Fruit fly (Drosophila melanogaster): ENCODE measurements around the gene CG8159.

The CG8159 gene

dm6 chr3R:8744198-8744597, 17.5 kb downstream of the CG8159 start (continued):
- peak; percentile 43 for TF ChIP-seq Eip75B (GFP tag; optimal IDR thresholded peaks at IDR 0.05)
- peak; percentile 31 for TF ChIP-seq CG11902 (GFP tag; optimal IDR thresholded peaks at IDR 0.05)
- TF ChIP-seq CG8632 (GFP tag; optimal IDR thresholded peaks at IDR 0.05) = peak; percentile 41
- peak; percentile 44; the same call in 1 of the 3 replicates for TF ChIP-seq CG8119 (GFP tag; IDR thresholded peaks at IDR 0.05)
- TF ChIP-seq Hr38 (GFP tag; optimal IDR thresholded peaks at IDR 0.05) = no peak
- TF ChIP-seq CG16779 (tag; optimal IDR thresholded peaks at IDR 0.05) = no peak
- TF ChIP-seq Eip93F (GFP tag; optimal IDR thresholded peaks at IDR 0.05) = no peak
- peak; percentile 38; the same call in 1 of the 2 replicates for TF ChIP-seq CG11294 (GFP tag; IDR thresholded peaks at IDR 0.05)
- TF ChIP-seq Met (GFP tag; optimal IDR thresholded peaks at IDR 0.05) = peak; percentile 69
- peak; percentile 1 for TF ChIP-seq CG10669 (GFP tag; optimal IDR thresholded peaks at IDR 0.05)
- TF ChIP-seq CG6163 (GFP tag; IDR thresholded peaks at IDR 0.05) = peak; percentile 70
- no peak for TF ChIP-seq salr (GFP tag; optimal IDR thresholded peaks at IDR 0.05)
- no peak for TF ChIP-seq Lpt (GFP tag; optimal IDR thresholded peaks at IDR 0.05)
- TF ChIP-seq ss (GFP tag; optimal IDR thresholded peaks at IDR 0.05) = no peak
- TF ChIP-seq CG31627 (GFP tag; optimal IDR thresholded peaks at IDR 0.05) = peak; percentile 60
- TF ChIP-seq achi (GFP tag; optimal IDR thresholded peaks at IDR 0.05) = peak; percentile 40
- no peak for TF ChIP-seq fd59A (GFP tag; optimal IDR thresholded peaks at IDR 0.05)
- TF ChIP-seq svp (GFP tag) = peak; percentile 84
- TF ChIP-seq Sox15 (GFP tag; optimal IDR thresholded peaks at IDR 0.05) = peak; percentile 23
- peak; percentile 54 for TF ChIP-seq vri (GFP tag; optimal IDR thresholded peaks at IDR 0.05)
- TF ChIP-seq CG7368 (GFP tag; optimal IDR thresholded peaks at IDR 0.05) = no peak
- peak; percentile 72; the same call in 2 of the 3 replicates for TF ChIP-seq eg (GFP tag; IDR thresholded peaks at IDR 0.05)
- TF ChIP-seq Sox102F (GFP tag; optimal IDR thresholded peaks at IDR 0.05) = peak; percentile 64
- no peak for TF ChIP-seq CG9139 (GFP tag; optimal IDR thresholded peaks at IDR 0.05)
- TF ChIP-seq CG3919 (GFP tag; optimal IDR thresholded peaks at IDR 0.05) = peak; percentile 54
- TF ChIP-seq CG6854 (GFP tag; optimal IDR thresholded peaks at IDR 0.05) = no peak
- TF ChIP-seq dac (GFP tag; optimal IDR thresholded peaks at IDR 0.05) = no peak
- TF ChIP-seq CG34406 (GFP tag; optimal IDR thresholded peaks at IDR 0.05) = peak; percentile 41
- peak; percentile 62 for TF ChIP-seq esn (GFP tag; optimal IDR thresholded peaks at IDR 0.05)
- no peak for TF ChIP-seq fkh (GFP tag; optimal IDR thresholded peaks at IDR 0.05)
- TF ChIP-seq fd85E (GFP tag; optimal IDR thresholded peaks at IDR 0.05) = no peak
- peak; percentile 30 for TF ChIP-seq Eip78C (GFP tag)

DNA sequence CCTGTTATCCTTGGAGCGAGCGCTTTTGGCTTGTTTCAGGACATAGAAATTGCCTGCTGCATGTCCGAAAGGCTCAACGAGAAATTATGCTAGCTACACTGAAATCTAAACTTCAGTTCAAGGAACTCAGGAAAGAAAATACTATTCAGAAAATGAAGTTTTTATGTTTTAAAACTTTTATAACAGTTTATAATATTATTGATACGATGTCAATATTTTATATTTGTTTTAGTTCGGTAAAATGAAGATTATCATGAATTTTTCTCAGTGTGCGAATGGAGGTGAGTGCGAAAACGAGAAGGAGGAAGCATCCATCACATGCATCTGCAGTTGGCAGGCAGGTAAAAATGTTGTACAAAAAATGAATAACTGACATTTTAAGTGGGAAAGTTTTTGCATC, 19.7 kb downstream of the CG8159 start:
- TF ChIP-seq CG16779 (tag; optimal IDR thresholded peaks at IDR 0.05) (peak; percentile 24), CG6854 (GFP tag; optimal IDR thresholded peaks at IDR 0.05) (peak; percentile 33), CG10669 (GFP tag; optimal IDR thresholded peaks at IDR 0.05) (peak; percentile 79), CG11902 (GFP tag; optimal IDR thresholded peaks at IDR 0.05) (peak; percentile 64), Hr38 (GFP tag; optimal IDR thresholded peaks at IDR 0.05) (no peak), achi (GFP tag; optimal IDR thresholded peaks at IDR 0.05) (peak; percentile 84), salr (GFP tag; optimal IDR thresholded peaks at IDR 0.05) (peak; percentile 36 to 73), cyc (GFP tag; optimal IDR thresholded peaks at IDR 0.05) (peak; percentile 79), Met (GFP tag; optimal IDR thresholded peaks at IDR 0.05) (peak; percentile 89), Eip78C (GFP tag) (peak; percentile 96), vri (GFP tag; optimal IDR thresholded peaks at IDR 0.05) (peak; percentile 64), Ets96B (tag; optimal IDR thresholded peaks at IDR 0.05) (peak; percentile 82), acj6 (GFP tag; optimal IDR thresholded peaks at IDR 0.05) (peak; percentile 88), Smox (GFP tag; optimal IDR thresholded peaks at IDR 0.05) (peak; percentile 86), CG8319 (GFP tag; optimal IDR thresholded peaks at IDR 0.05) (peak; percentile 73), CG6163 (GFP tag; IDR thresholded peaks at IDR 0.05) (peak; percentile 85), Ets21C (GFP tag; optimal IDR thresholded peaks at IDR 0.05) (peak; percentile 46), CG34406 (GFP tag; optimal IDR thresholded peaks at IDR 0.05) (peak; percentile 88), dac (GFP tag; optimal IDR thresholded peaks at IDR 0.05) (peak; percentile 61), CG3032 (tag; optimal IDR thresholded peaks at IDR 0.05) (peak; percentile 74), CG8632 (GFP tag; optimal IDR thresholded peaks at IDR 0.05) (peak; percentile 79), dsx (GFP tag; optimal IDR thresholded peaks at IDR 0.05; ENCODE audit: poor library complexity, severe bottlenecking) (peak; percentile 75), fd59A (GFP tag; optimal IDR thresholded peaks at IDR 0.05) (peak; percentile 53), CG7368 (GFP tag; optimal IDR thresholded peaks at IDR 0.05) (peak; percentile 69), Sox14 (GFP tag; optimal IDR thresholded peaks at IDR 0.05) (peak; percentile 62), CG8119 (GFP tag; IDR thresholded peaks at IDR 0.05) (peak; percentile 85), Sox102F (GFP tag; optimal IDR thresholded peaks at IDR 0.05) (peak; percentile 81), CG4318 (GFP tag; optimal IDR thresholded peaks at IDR 0.05) (peak; percentile 58), CG11294 (GFP tag; IDR thresholded peaks at IDR 0.05) (peak; percentile 59), CG32006 (GFP tag; optimal IDR thresholded peaks at IDR 0.05) (peak; percentile 86), net (GFP tag; optimal IDR thresholded peaks at IDR 0.05) (peak; percentile 85), CG10631 (GFP tag; optimal IDR thresholded peaks at IDR 0.05) (peak; percentile 77), Hr4 (GFP tag; optimal IDR thresholded peaks at IDR 0.05) (peak; percentile 88), Hr39 (GFP tag; optimal IDR thresholded peaks at IDR 0.05) (peak; percentile 68), CG6276 (GFP tag; optimal IDR thresholded peaks at IDR 0.05) (peak; percentile 79), esn (GFP tag; optimal IDR thresholded peaks at IDR 0.05) (peak; percentile 89)
